Fruit fly (Drosophila melanogaster) whole organism: ENCODE results near the gene CG6304.

Experiments used
- Dll ChIP-seq: fragments of >200 bp; optimal IDR thresholded peaks from 2 replicates; lab custom pipeline; 2017
- psq ChIP-seq: fragments of >200 bp; optimal IDR thresholded peaks from 2 replicates; lab custom pipeline; 2017
- usp ChIP-seq: fragments of >200 bp; optimal IDR thresholded peaks from 2 replicates; lab custom pipeline; 2017; ENCODE audit warnings: missing biosample characterization, missing genetic modification characterization, mixed read lengths

DNA sequence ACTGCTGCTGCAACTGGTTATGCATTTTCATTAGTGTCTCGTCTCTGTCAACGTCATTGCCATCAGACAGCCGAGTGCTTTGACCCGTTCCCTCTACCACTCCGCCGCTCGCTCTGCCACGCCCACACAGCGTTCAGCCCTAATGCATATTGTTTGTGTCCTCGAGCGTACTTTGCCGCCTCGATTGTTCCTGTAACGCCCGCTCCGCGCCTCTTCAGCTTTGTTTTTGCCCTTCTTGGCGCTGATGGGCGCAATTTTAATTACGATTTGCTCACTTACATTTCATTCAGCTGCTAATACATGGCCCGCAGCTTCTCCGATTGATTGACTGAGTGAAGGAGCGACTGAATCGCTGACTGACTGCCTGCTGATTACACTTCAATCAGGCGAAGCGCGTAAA is 18.2 kb downstream of the CG6304 start:
- TF ChIP-seq psq (lab: Kevin White, UChicago) = no peak
- no peak for TF ChIP-seq usp
- no peak for TF ChIP-seq Dll (lab: Kevin White, UChicago)
